Worm (Caenorhabditis elegans) whole organism, mixed stage, embryonic: Measurements from ENCODE around the gene srh-170.

ENCODE experiments used
- ceh-43 ChIP-seq: fragments of 200-800 bp; sonication (Bioruptor generic); optimal IDR thresholded peaks from 2 replicates; lab custom pipeline; 2018; ENCODE audit warnings: mild to moderate bottlenecking, missing genetic modification characterization, moderate library complexity, missing compliant biosample characterization
- elt-1 ChIP-seq: sonication (generic microtip); optimal IDR thresholded peaks from 2 replicates; lab custom pipeline; 2017; ENCODE audit warnings: missing genetic modification characterization, mild to moderate bottlenecking, missing compliant biosample characterization, antibody characterized with exemption, moderate library complexity, borderline replicate concordance; ENCODE audit not compliant: insufficient read depth
- lin-32 ChIP-seq: fragments of 200-800 bp; sonication (Bioruptor generic); optimal IDR thresholded peaks from 2 replicates; lab custom pipeline; 2018; ENCODE audit warnings: mild to moderate bottlenecking, missing genetic modification characterization, missing compliant biosample characterization
- lsy-2 ChIP-seq: fragments of 150-350 bp; optimal IDR thresholded peaks from 2 replicates; lab custom pipeline; 2014; ENCODE audit warnings: missing biosample characterization, missing genetic modification characterization
- nhr-237 ChIP-seq: fragments of 150-350 bp; optimal IDR thresholded peaks from 2 replicates; lab custom pipeline; 2014; ENCODE audit warnings: missing biosample characterization, missing genetic modification characterization
- snpc-4 ChIP-seq: fragments of 150-350 bp; optimal IDR thresholded peaks from 2 replicates; lab custom pipeline; 2014; ENCODE audit warnings: missing biosample characterization, missing genetic modification characterization
- sptf-1 ChIP-seq: sonication (generic microtip); optimal IDR thresholded peaks from 2 replicates; lab custom pipeline; 2017; ENCODE audit warnings: mild to moderate bottlenecking, missing genetic modification characterization, moderate library complexity, missing compliant biosample characterization
- tbx-8 ChIP-seq: fragments of 200-800 bp; sonication (Bioruptor generic); optimal IDR thresholded peaks from 2 replicates; lab custom pipeline; 2018; ENCODE audit warnings: mild to moderate bottlenecking, missing genetic modification characterization, moderate library complexity, missing compliant biosample characterization
- unc-62 ChIP-seq: fragments of 150-350 bp; optimal IDR thresholded peaks from 2 replicates; lab custom pipeline; 2014; ENCODE audit warnings: missing biosample characterization, missing genetic modification reagents, missing genetic modification characterization

DNA sequence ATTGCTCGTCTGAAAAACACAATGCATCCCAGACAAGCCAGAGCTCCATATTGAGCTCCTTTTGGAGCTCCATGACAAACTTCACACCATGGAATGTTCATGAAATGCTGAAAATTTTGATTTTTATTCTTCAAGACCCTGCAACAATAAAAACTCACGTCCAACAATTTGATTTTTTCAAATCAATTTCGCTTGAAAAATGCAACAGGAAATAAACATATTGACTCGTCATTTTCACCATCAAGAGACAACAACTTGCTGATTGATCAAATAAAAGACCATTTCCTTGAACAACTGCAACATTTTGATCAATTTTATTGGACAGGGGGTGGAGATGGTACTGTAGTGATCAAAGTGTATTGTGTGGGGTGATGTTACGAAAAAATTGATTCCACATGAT lies 19.0 kb downstream of the srh-170 start, which contains the start of gene nhr-269:
- TF ChIP-seq nhr-237 (no peak), tbx-8 (GFP tag; lab: Kevin White, UChicago) (no peak), sptf-1 (tag; lab: Kevin White, UChicago) (no peak), unc-62 (GFP tag; lab: Kevin White, UChicago) (no peak), lsy-2 (no peak), elt-1 (tag; lab: Kevin White, UChicago) (no peak), lin-32 (GFP tag; lab: Kevin White, UChicago) (no peak), snpc-4 (tag; lab: Kevin White, UChicago) (no peak), ceh-43 (GFP tag; lab: Kevin White, UChicago) (no peak)
